Worm (Caenorhabditis elegans): Measurements from ENCODE around the gene B0273.1.

- TF ChIP-seq T26A5.8 (tag; optimal IDR thresholded peaks at IDR 0.05) (no peak), ama-1 (optimal IDR thresholded peaks at IDR 0.05) (no peak), ama-1 (GFP tag; optimal IDR thresholded peaks at IDR 0.05) (no peak), madf-3 (GFP tag; IDR thresholded peaks at IDR 0.05) (no peak), B0035.1 (tag; optimal IDR thresholded peaks at IDR 0.05) (no peak), lsy-27 (tag; optimal IDR thresholded peaks at IDR 0.05; ENCODE audit: borderline replicate concordance, insufficient read depth) (no peak), egl-18 (GFP tag; IDR thresholded peaks at IDR 0.05) (no peak), K11D2.4 (GFP tag; IDR thresholded peaks at IDR 0.05) (no peak)
Observed at ce11 chrIV:5514789-5515188, 21.0 kb downstream of the B0273.1 start.

Measured in whole organism, young adult.